Worm (Caenorhabditis elegans): ENCODE data around the gene larp-1.

larp-1 gene

ce11 chrIII:5018116-5018689, 753 bp upstream of the larp-1 start, which contains the start of gene wip-1 (continued):
- TF ChIP-seq snpc-1.2 (GFP tag; IDR thresholded peaks at IDR 0.05) (peak; percentile 78), ctbp-1 (GFP tag; IDR thresholded peaks at IDR 0.05) (peak; percentile 96), unc-130 (GFP tag; optimal IDR thresholded peaks at IDR 0.05) (peak; percentile 97), mdt-29 (GFP tag; IDR thresholded peaks at IDR 0.05) (peak; percentile 82), aha-1 (tag) (peak; percentile 100), tra-1 (GFP tag; IDR thresholded peaks at IDR 0.05) (peak; percentile 93), ceh-28 (tag; optimal IDR thresholded peaks at IDR 0.05) (peak; percentile 38), Y48G9A.11 (GFP tag; IDR thresholded peaks at IDR 0.05) (peak; percentile 83), nhr-41 (GFP tag; IDR thresholded peaks at IDR 0.05) (peak; percentile 79; the same call in 1 of the 2 replicates), nhr-6 (tag; optimal IDR thresholded peaks at IDR 0.05) (peak; percentile 95), dpl-1 (GFP tag; optimal IDR thresholded peaks at IDR 0.05) (peak; percentile 95), madf-5 (GFP tag; IDR thresholded peaks at IDR 0.05) (peak in 1 of 2 experiments; percentile 90; a peak in 1 of 4 replicates), zip-11 (GFP tag; IDR thresholded peaks at IDR 0.05) (no peak), R02D3.7 (tag; optimal IDR thresholded peaks at IDR 0.05) (peak; percentile 2), lin-15B (tag; optimal IDR thresholded peaks at IDR 0.05) (peak; percentile 65), fos-1 (tag; optimal IDR thresholded peaks at IDR 0.05) (peak; percentile 44), lin-39 (tag; optimal IDR thresholded peaks at IDR 0.05) (peak; percentile 55), lin-13 (GFP tag; optimal IDR thresholded peaks at IDR 0.05) (peak; percentile 97), unc-62 (GFP tag; optimal IDR thresholded peaks at IDR 0.05 in 1 of 2) (peak in 1 of 2 experiments; percentile 99), unc-62 (tag; optimal IDR thresholded peaks at IDR 0.05) (peak; percentile 30), pqm-1 (tag; optimal IDR thresholded peaks at IDR 0.05) (peak; percentile 54), nhr-11 (tag; optimal IDR thresholded peaks at IDR 0.05) (peak; percentile 98), rbr-2 (tag; optimal IDR thresholded peaks at IDR 0.05) (peak; percentile 98), F10B5.3 (tag; optimal IDR thresholded peaks at IDR 0.05) (peak; percentile 93), Y5F2A.4 (GFP tag; optimal IDR thresholded peaks at IDR 0.05) (peak; percentile 77), unc-39 (tag; optimal IDR thresholded peaks at IDR 0.05) (peak; percentile 19), ces-1 (GFP tag; optimal IDR thresholded peaks at IDR 0.05) (peak; percentile 33), F26F4.8 (GFP tag; conservative IDR thresholded peaks at IDR 0.05) (no peak), hlh-11 (tag; optimal IDR thresholded peaks at IDR 0.05) (peak; percentile 98), nhr-42 (GFP tag; IDR thresholded peaks at IDR 0.05) (peak; percentile 94), zfp-2 (tag; optimal IDR thresholded peaks at IDR 0.05) (peak; percentile 85), set-16 (GFP tag; IDR thresholded peaks at IDR 0.05) (peak; percentile 60), Y75B8A.6 (GFP tag; IDR thresholded peaks at IDR 0.05) (no peak), mxl-3 (GFP tag; optimal IDR thresholded peaks at IDR 0.05) (peak; percentile 97), T20F7.1 (GFP tag; optimal IDR thresholded peaks at IDR 0.05) (peak; percentile 95), lir-3 (tag; optimal IDR thresholded peaks at IDR 0.05) (peak; percentile 52), duxl-1 (tag; optimal IDR thresholded peaks at IDR 0.05; ENCODE audit: poor library complexity) (peak; percentile 94), ztf-7 (tag; optimal IDR thresholded peaks at IDR 0.05) (peak; percentile 93), lsy-2 (tag; optimal IDR thresholded peaks at IDR 0.05) (peak; percentile 88 to 97), dve-1 (tag; optimal IDR thresholded peaks at IDR 0.05; ENCODE audit: insufficient read depth) (peak; percentile 100), nhr-102 (tag; optimal IDR thresholded peaks at IDR 0.05) (peak; percentile 97), mep-1 (tag; optimal IDR thresholded peaks at IDR 0.05) (peak; percentile 99), F49E8.2 (tag; optimal IDR thresholded peaks at IDR 0.05; ENCODE audit: borderline replicate concordance) (peak; percentile 96), F37D6.2 (tag; optimal IDR thresholded peaks at IDR 0.05) (peak; percentile 95), ceh-82 (tag; optimal IDR thresholded peaks at IDR 0.05) (no peak), zag-1 (tag; optimal IDR thresholded peaks at IDR 0.05) (peak; percentile 66), lin-38 (GFP tag; IDR thresholded peaks at IDR 0.05) (peak; percentile 95), nhr-76 (tag; optimal IDR thresholded peaks at IDR 0.05) (peak; percentile 53), ceh-44 (GFP tag; IDR thresholded peaks at IDR 0.05) (peak; percentile 46; the same call in 1 of the 2 replicates), daf-12 (tag; optimal IDR thresholded peaks at IDR 0.05) (no peak), nhr-237 (tag; optimal IDR thresholded peaks at IDR 0.05) (peak; percentile 60), php-3 (GFP tag; IDR thresholded peaks at IDR 0.05) (peak; percentile 93)
